ENCODE assay signal across 2 fruit fly cellular contexts in genomic region chrX:2009453-2010009, dm6.
TF ChIP-seq lines count a peak whose summit lies in the region.

No protein-coding gene starts in this region.

TF ChIP-seq in whole organism, embryonic, 481 proteins besides CTCF, POLR2A, EP300 and RAD21 (continued from another document and continues in another):
- no peak for TF ChIP-seq hkb (optimal IDR thresholded peaks at IDR 0.05; lab: Kevin White, UChicago)
- TF ChIP-seq hkb (GFP tag; IDR thresholded peaks at IDR 0.05; lab: Robert Waterston, UW): peak; percentile 49
- peak; percentile 34; the same call in 2 of the 4 replicates for TF ChIP-seq Gug (GFP tag; IDR thresholded peaks at IDR 0.05; lab: Robert Waterston, UW)
- TF ChIP-seq gem (tag; optimal IDR thresholded peaks at IDR 0.05; lab: Kevin White, UChicago): peak; percentile 87
- peak; percentile 82 for TF ChIP-seq Dip3 (GFP tag; optimal IDR thresholded peaks at IDR 0.05; lab: Kevin White, UChicago)
- peak; percentile 54 for TF ChIP-seq tgo (GFP tag; IDR thresholded peaks at IDR 0.05; lab: Robert Waterston, UW)
- peak; percentile 23; the same call in 1 of the 2 replicates for TF ChIP-seq wor (GFP tag; IDR thresholded peaks at IDR 0.05; lab: Robert Waterston, UW)
- TF ChIP-seq Neu2 (GFP tag; optimal IDR thresholded peaks at IDR 0.05; lab: Kevin White, UChicago; ENCODE audit: borderline replicate concordance): no peak
- TF ChIP-seq Pdp1 (GFP tag; optimal IDR thresholded peaks at IDR 0.05; lab: Kevin White, UChicago): peak; percentile 45 to 79
- TF ChIP-seq CG4404 (GFP tag; IDR thresholded peaks at IDR 0.05; lab: Robert Waterston, UW): peak; percentile 44
- no peak for TF ChIP-seq ERR (GFP tag; optimal IDR thresholded peaks at IDR 0.05; lab: Kevin White, UChicago)
- TF ChIP-seq eyg (GFP tag; optimal IDR thresholded peaks at IDR 0.05; lab: Kevin White, UChicago): peak; percentile 55
- TF ChIP-seq trh (GFP tag; optimal IDR thresholded peaks at IDR 0.05; lab: Kevin White, UChicago): peak; percentile 10
- no peak for TF ChIP-seq CG4360 (GFP tag; IDR thresholded peaks at IDR 0.05; lab: Robert Waterston, UW)
- peak; percentile 67 for TF ChIP-seq CG8388 (GFP tag; optimal IDR thresholded peaks at IDR 0.05; lab: Kevin White, UChicago)
- no peak for TF ChIP-seq aop (GFP tag; IDR thresholded peaks at IDR 0.05; lab: Robert Waterston, UW)
- peak; percentile 52 for TF ChIP-seq NC2α (GFP tag; optimal IDR thresholded peaks at IDR 0.05; lab: Kevin White, UChicago)
- no peak for TF ChIP-seq Nf-YA (GFP tag; IDR thresholded peaks at IDR 0.05; lab: Robert Waterston, UW)
- TF ChIP-seq hbn (GFP tag; IDR thresholded peaks at IDR 0.05; lab: Robert Waterston, UW; ENCODE audit: partially characterized antibody): no peak
- TF ChIP-seq CG8359 (GFP tag; optimal IDR thresholded peaks at IDR 0.05; lab: Kevin White, UChicago; ENCODE audit: borderline replicate concordance): peak; percentile 51
- peak; percentile 41; the same call in 1 of the 2 replicates for TF ChIP-seq Drgx (GFP tag; IDR thresholded peaks at IDR 0.05; lab: Robert Waterston, UW)
- TF ChIP-seq CG8089 (GFP tag; optimal IDR thresholded peaks at IDR 0.05; lab: Kevin White, UChicago): peak; percentile 69
- no peak for TF ChIP-seq CG7745 (tag; optimal IDR thresholded peaks at IDR 0.05; lab: Kevin White, UChicago)
- TF ChIP-seq CG13296 (GFP tag; optimal IDR thresholded peaks at IDR 0.05; lab: Kevin White, UChicago): peak; percentile 64
- TF ChIP-seq CG12236 (GFP tag; optimal IDR thresholded peaks at IDR 0.05; lab: Kevin White, UChicago): peak; percentile 9
- TF ChIP-seq abd-A (tag; optimal IDR thresholded peaks at IDR 0.05; lab: Kevin White, UChicago): no peak
- peak; percentile 53 for TF ChIP-seq CG33557 (GFP tag; optimal IDR thresholded peaks at IDR 0.05; lab: Kevin White, UChicago)
- no peak for TF ChIP-seq HLHmδ (GFP tag; optimal IDR thresholded peaks at IDR 0.05; lab: Kevin White, UChicago)
- TF ChIP-seq Opbp (GFP tag; IDR thresholded peaks at IDR 0.05; lab: Robert Waterston, UW; ENCODE audit: partially characterized antibody): no peak
- TF ChIP-seq CG17361 (GFP tag; IDR thresholded peaks at IDR 0.05; lab: Robert Waterston, UW): peak; percentile 94
- peak; percentile 62 for TF ChIP-seq al (GFP tag; IDR thresholded peaks at IDR 0.05; lab: Robert Waterston, UW)
- peak; percentile 76 for TF ChIP-seq Xbp1 (GFP tag; optimal IDR thresholded peaks at IDR 0.05; lab: Kevin White, UChicago)
- no peak for TF ChIP-seq fd102C (GFP tag; optimal IDR thresholded peaks at IDR 0.05; lab: Kevin White, UChicago)
- TF ChIP-seq MBD-R2 (GFP tag; IDR thresholded peaks at IDR 0.05; lab: Robert Waterston, UW): no peak; the same call in 1 of the 2 replicates
- peak; percentile 60 for TF ChIP-seq CG10462 (GFP tag; optimal IDR thresholded peaks at IDR 0.05; lab: Kevin White, UChicago)
- TF ChIP-seq yki (optimal IDR thresholded peaks at IDR 0.05; lab: Kevin White, UChicago): no peak
- TF ChIP-seq mirr (GFP tag; optimal IDR thresholded peaks at IDR 0.05; lab: Kevin White, UChicago): no peak
- peak; percentile 72 for TF ChIP-seq fu2 (GFP tag; optimal IDR thresholded peaks at IDR 0.05; lab: Kevin White, UChicago)
- peak; percentile 75 for TF ChIP-seq CG15269 (tag; optimal IDR thresholded peaks at IDR 0.05; lab: Kevin White, UChicago)
- no peak for TF ChIP-seq CG1832 (GFP tag; optimal IDR thresholded peaks at IDR 0.05; lab: Kevin White, UChicago)
- peak; percentile 65 for TF ChIP-seq CG6689 (GFP tag; IDR thresholded peaks at IDR 0.05; lab: Robert Waterston, UW)
- peak; percentile 48 for TF ChIP-seq CG15514 (GFP tag; optimal IDR thresholded peaks at IDR 0.05; lab: Kevin White, UChicago)
- no peak for TF ChIP-seq CG12299 (tag; optimal IDR thresholded peaks at IDR 0.05; lab: Kevin White, UChicago)
- peak; percentile 23; the same call in 1 of the 2 replicates for TF ChIP-seq CG6272 (GFP tag; IDR thresholded peaks at IDR 0.05; lab: Robert Waterston, UW)
- peak; percentile 51 for TF ChIP-seq nau (GFP tag; optimal IDR thresholded peaks at IDR 0.05; lab: Kevin White, UChicago)
- peak; percentile 76 for TF ChIP-seq CG10543 (GFP tag; optimal IDR thresholded peaks at IDR 0.05; lab: Kevin White, UChicago)
- TF ChIP-seq CG7786 (GFP tag; optimal IDR thresholded peaks at IDR 0.05; lab: Kevin White, UChicago): peak; percentile 77
- no peak for TF ChIP-seq CrebB (tag; optimal IDR thresholded peaks at IDR 0.05; lab: Kevin White, UChicago)
- peak; percentile 76 for TF ChIP-seq Ssrp (tag; optimal IDR thresholded peaks at IDR 0.05; lab: Kevin White, UChicago)
- TF ChIP-seq CG13894 (tag; optimal IDR thresholded peaks at IDR 0.05; lab: Kevin White, UChicago): no peak
- no peak for TF ChIP-seq CG7271 (tag; optimal IDR thresholded peaks at IDR 0.05; lab: Kevin White, UChicago)
- no peak for TF ChIP-seq knrl (GFP tag; IDR thresholded peaks at IDR 0.05; lab: Robert Waterston, UW; ENCODE audit: partially characterized antibody)
- peak; percentile 72 for TF ChIP-seq zf30C (GFP tag; optimal IDR thresholded peaks at IDR 0.05; lab: Kevin White, UChicago)
- TF ChIP-seq CG10321 (GFP tag; IDR thresholded peaks at IDR 0.05; lab: Robert Waterston, UW): no peak; the same call in 1 of the 2 replicates
- peak; percentile 59 for TF ChIP-seq shn (GFP tag; optimal IDR thresholded peaks at IDR 0.05; lab: Kevin White, UChicago)
- TF ChIP-seq CG11695 (GFP tag; IDR thresholded peaks at IDR 0.05; lab: Robert Waterston, UW): no peak; the same call in 2 of the 3 replicates
- TF ChIP-seq CG3838 (GFP tag; optimal IDR thresholded peaks at IDR 0.05; lab: Kevin White, UChicago): peak; percentile 51
- TF ChIP-seq CG4707 (GFP tag; optimal IDR thresholded peaks at IDR 0.05; lab: Kevin White, UChicago): no peak
- no peak for TF ChIP-seq Elba2 (GFP tag; optimal IDR thresholded peaks at IDR 0.05; lab: Kevin White, UChicago)
- TF ChIP-seq Poxn (GFP tag; IDR thresholded peaks at IDR 0.05; lab: Robert Waterston, UW): 0 out of 2 replicates have a peak, but pooled peaks have one; percentile 11
- peak; percentile 58 for TF ChIP-seq her (GFP tag; optimal IDR thresholded peaks at IDR 0.05; lab: Kevin White, UChicago)
- TF ChIP-seq CG7839 (tag; optimal IDR thresholded peaks at IDR 0.05; lab: Kevin White, UChicago): peak; percentile 79
- TF ChIP-seq ac (GFP tag; optimal IDR thresholded peaks at IDR 0.05; lab: Kevin White, UChicago): peak; percentile 50
- TF ChIP-seq CG30431 (GFP tag; optimal IDR thresholded peaks at IDR 0.05; lab: Kevin White, UChicago): peak; percentile 60
- TF ChIP-seq CG5180 (GFP tag; optimal IDR thresholded peaks at IDR 0.05; lab: Kevin White, UChicago): peak; percentile 46

TF ChIP-seq in whole organism, prepupa, 60 proteins besides CTCF, POLR2A, EP300 and RAD21 (continued from another document):
- peak in 1 of 2 experiments; percentile 60 for TF ChIP-seq ss (GFP tag; optimal IDR thresholded peaks at IDR 0.05; lab: Kevin White, UChicago)
- peak; percentile 74 for TF ChIP-seq Eip93F (GFP tag; optimal IDR thresholded peaks at IDR 0.05; lab: Kevin White, UChicago)
- TF ChIP-seq CG1621 (tag; optimal IDR thresholded peaks at IDR 0.05; lab: Kevin White, UChicago): no peak
- TF ChIP-seq CG6854 (GFP tag; optimal IDR thresholded peaks at IDR 0.05; lab: Kevin White, UChicago): no peak
- TF ChIP-seq CG6792 (GFP tag; optimal IDR thresholded peaks at IDR 0.05; lab: Kevin White, UChicago): peak; percentile 61
- TF ChIP-seq achi (GFP tag; optimal IDR thresholded peaks at IDR 0.05; lab: Kevin White, UChicago): peak; percentile 65
- no peak for TF ChIP-seq fd85E (GFP tag; optimal IDR thresholded peaks at IDR 0.05; lab: Kevin White, UChicago)
- TF ChIP-seq CG32006 (GFP tag; optimal IDR thresholded peaks at IDR 0.05; lab: Kevin White, UChicago): peak; percentile 89
TF ChIP-seq in whole organism, prepupa: peak in this region for 53.
